Fruit fly (Drosophila melanogaster) whole organism, pupa: Measurements from ENCODE around the gene jhamt.

Experiments
- CG10348 ChIP-seq: fragments of 200-800 bp; sonication (Bioruptor generic); IDR thresholded peaks from 2 replicates; pipeline ENCODE4 v1.3.6; 2022; ENCODE audit warnings: missing biosample characterization, missing genetic modification characterization
- CG13204 ChIP-seq: fragments of 200-800 bp; sonication (Bioruptor generic); optimal IDR thresholded peaks from 2 replicates; lab custom pipeline; 2018; ENCODE audit warnings: missing biosample characterization, mild to moderate bottlenecking, missing genetic modification characterization, moderate library complexity
- CG14655 ChIP-seq: fragments of 200-800 bp; sonication (Bioruptor generic); optimal IDR thresholded peaks from 3 replicates; lab custom pipeline; 2017; ENCODE audit warnings: mild to moderate bottlenecking, missing biosample characterization, missing genetic modification reagents, missing genetic modification characterization
- CG17806 ChIP-seq: fragments of 200-800 bp; sonication (Bioruptor generic); optimal IDR thresholded peaks from 2 replicates; lab custom pipeline; 2018; ENCODE audit warnings: missing biosample characterization, mild to moderate bottlenecking, missing genetic modification characterization, moderate library complexity
- CG34367 ChIP-seq: fragments of 200-800 bp; sonication (Bioruptor generic); optimal IDR thresholded peaks from 2 replicates; lab custom pipeline; 2018; ENCODE audit warnings: missing biosample characterization, mild to moderate bottlenecking, missing genetic modification characterization
- CG9948 ChIP-seq: fragments of 200-800 bp; sonication (Bioruptor generic); optimal IDR thresholded peaks from 2 replicates; lab custom pipeline; 2018; ENCODE audit warnings: missing biosample characterization, mild to moderate bottlenecking, missing genetic modification characterization, moderate library complexity
- EcR ChIP-seq: fragments of 200-800 bp; sonication (Bioruptor generic); optimal IDR thresholded peaks from 3 replicates; lab custom pipeline; 2019; ENCODE audit warnings: missing biosample characterization, missing genetic modification characterization, mild to moderate bottlenecking, moderate library complexity, missing genetic modification reagents
- Ets98B ChIP-seq: fragments of 200-800 bp; sonication (Bioruptor generic); IDR thresholded peaks from 2 replicates; pipeline ENCODE4 v1.3.6; 2022; ENCODE audit warnings: missing biosample characterization, missing genetic modification characterization
- Pif1A ChIP-seq: fragments of 200-800 bp; sonication (Bioruptor generic); optimal IDR thresholded peaks from 3 replicates; lab custom pipeline; 2016; ENCODE audit warnings: missing biosample characterization, missing genetic modification characterization
- Pif1B ChIP-seq: fragments of 200-800 bp; sonication (Bioruptor generic); optimal IDR thresholded peaks from 3 replicates; lab custom pipeline; 2016; ENCODE audit warnings: missing biosample characterization, missing genetic modification characterization
- Snoo ChIP-seq: fragments of 200-800 bp; sonication (Bioruptor generic); optimal IDR thresholded peaks from 3 replicates; lab custom pipeline; 2017; ENCODE audit warnings: missing biosample characterization, mild to moderate bottlenecking, missing genetic modification characterization, inconsistent platforms
- rn ChIP-seq: fragments of 200-800 bp; sonication (Bioruptor generic); IDR thresholded peaks from 2 replicates; pipeline ENCODE4 v1.3.6; 2022; ENCODE audit warnings: missing biosample characterization, missing genetic modification characterization

dm6 chr2L:16321209-16321608, 44.5 kb upstream of the jhamt start:
- TF ChIP-seq Ets98B (GFP tag; lab: Robert Waterston, UW) = no peak
- TF ChIP-seq rn (GFP tag; lab: Robert Waterston, UW) = no peak
- TF ChIP-seq CG10348 (GFP tag; lab: Robert Waterston, UW) = no peak
- no peak for TF ChIP-seq CG14655 (GFP tag; lab: Kevin White, UChicago)
- no peak for TF ChIP-seq Pif1A
- TF ChIP-seq Snoo (tag; lab: Kevin White, UChicago) = no peak
- TF ChIP-seq CG17806 = no peak
- TF ChIP-seq CG13204 (GFP tag; lab: Kevin White, UChicago) = no peak
- no peak for TF ChIP-seq EcR (GFP tag; lab: Kevin White, UChicago)
- TF ChIP-seq CG34367 (tag; lab: Kevin White, UChicago) = no peak
- no peak for TF ChIP-seq CG9948 (tag; lab: Kevin White, UChicago)
- no peak for TF ChIP-seq Pif1B (GFP tag; lab: Kevin White, UChicago)
